Fruit fly (Drosophila melanogaster): ENCODE measurements around the gene CG32987.

DNA sequence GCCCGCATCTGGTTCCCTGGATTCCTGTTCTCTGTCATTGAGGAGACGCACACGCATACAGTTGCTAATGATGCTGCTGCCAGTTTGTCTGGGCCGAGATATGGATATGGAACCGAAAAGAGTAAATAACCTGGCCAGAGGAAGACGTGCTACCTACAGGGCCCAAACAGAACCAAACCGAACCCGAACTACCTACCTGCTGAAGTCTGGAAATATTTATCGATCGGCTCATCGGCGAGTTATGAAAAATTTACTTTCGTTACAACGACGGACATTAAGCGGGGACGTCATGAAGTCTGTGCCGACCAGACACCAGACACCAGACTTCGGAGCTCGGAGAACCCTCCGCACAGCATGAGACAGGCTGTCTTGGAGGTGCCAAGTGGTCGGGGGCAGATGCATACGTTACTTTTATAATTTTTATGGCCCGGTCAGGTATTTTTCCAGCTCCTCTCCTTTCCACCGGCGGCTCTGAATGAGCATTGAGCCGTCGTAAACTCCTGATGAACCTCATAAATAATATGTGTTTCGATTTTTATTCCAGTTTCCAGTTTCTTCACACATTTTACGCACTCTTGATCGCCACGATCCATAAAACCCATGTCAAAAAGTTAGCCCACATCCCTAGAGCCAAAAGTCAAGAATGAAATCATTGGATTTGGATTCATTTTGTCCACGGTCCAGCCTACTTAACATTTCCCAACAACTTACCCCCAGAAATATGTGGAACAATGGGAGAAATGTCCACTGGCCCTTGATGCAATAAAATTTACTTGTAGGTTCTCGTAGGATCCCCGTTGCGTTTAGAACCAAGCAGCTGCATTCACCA lies 16.7 kb upstream of the CG32987 start:
- TF ChIP-seq CG8159 (tag; optimal IDR thresholded peaks at IDR 0.05): no peak
- no peak for TF ChIP-seq CG15710 (tag; optimal IDR thresholded peaks at IDR 0.05)
- TF ChIP-seq Pif1A (GFP tag; optimal IDR thresholded peaks at IDR 0.05): no peak
- peak; percentile 81 for TF ChIP-seq EcR (GFP tag; optimal IDR thresholded peaks at IDR 0.05)
- no peak for TF ChIP-seq CG14655 (GFP tag; optimal IDR thresholded peaks at IDR 0.05)
- TF ChIP-seq rn (GFP tag; IDR thresholded peaks at IDR 0.05): no peak
- no peak for TF ChIP-seq D1 (tag; optimal IDR thresholded peaks at IDR 0.05)
- peak; percentile 90 for TF ChIP-seq Snoo (tag; optimal IDR thresholded peaks at IDR 0.05)
